Worm (Caenorhabditis elegans) whole organism, early embryonic: Measurements from ENCODE around the gene twk-46.

Experiments used
- F13C5.2 ChIP-seq: sonication (generic microtip); optimal IDR thresholded peaks from 2 replicates; lab custom pipeline; 2017; ENCODE audit warnings: mild to moderate bottlenecking, missing genetic modification characterization, inconsistent platforms, missing compliant biosample characterization
- ama-1 ChIP-seq: fragments of 150-350 bp; optimal IDR thresholded peaks from 2 replicates; lab custom pipeline; 2014
- flt-1 ChIP-seq: fragments of 200-800 bp; sonication (Bioruptor generic); IDR thresholded peaks from 2 replicates; pipeline ENCODE4 v1.3.6; 2022; ENCODE audit warnings: missing genetic modification characterization, missing compliant biosample characterization
- hmbx-1 ChIP-seq: sonication (generic microtip); optimal IDR thresholded peaks from 2 replicates; lab custom pipeline; 2016; ENCODE audit warnings: mild to moderate bottlenecking, missing genetic modification characterization, missing compliant biosample characterization
- hnd-1 ChIP-seq: sonication (generic microtip); optimal IDR thresholded peaks from 2 replicates; lab custom pipeline; 2016; ENCODE audit warnings: missing genetic modification characterization, missing compliant biosample characterization
- sea-1 ChIP-seq: fragments of 200-800 bp; sonication (Bioruptor generic); conservative IDR thresholded peaks from 2 replicates; pipeline ENCODE4 v1.3.6; 2022; ENCODE audit warnings: missing genetic modification characterization, missing compliant biosample characterization
- tbx-37 ChIP-seq: fragments of 200-800 bp; sonication (Bioruptor generic); conservative IDR thresholded peaks from 2 replicates; pipeline ENCODE4 v1.3.6; 2022; ENCODE audit warnings: missing genetic modification reagents, missing genetic modification characterization, missing compliant biosample characterization

DNA sequence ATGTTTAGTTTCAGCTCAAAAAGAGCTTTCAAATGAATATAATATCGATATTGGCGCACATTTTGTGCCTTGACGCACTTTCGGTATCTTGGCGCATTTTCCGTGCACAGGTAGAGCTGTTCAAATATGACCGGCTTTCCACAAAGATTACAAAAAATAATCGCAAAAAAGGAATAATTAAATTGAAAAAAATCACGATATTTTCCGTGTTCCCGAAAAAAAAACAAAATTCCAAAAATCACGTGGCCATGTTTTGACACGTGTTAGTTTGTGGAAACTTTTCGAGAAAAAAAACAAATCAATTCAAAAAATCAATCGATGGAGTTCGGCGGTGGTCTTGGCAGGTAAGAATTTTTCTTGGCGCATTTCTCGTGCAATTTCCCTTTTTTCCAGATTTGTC lies 33.8 kb upstream of the twk-46 start, which contains the start of gene Y39B6A.25:
- no peak for TF ChIP-seq hnd-1 (tag; lab: Kevin White, UChicago)
- no peak for TF ChIP-seq F13C5.2
- TF ChIP-seq flt-1 (GFP tag; lab: Robert Waterston, UW), result no peak
- no peak for TF ChIP-seq tbx-37
- no peak for TF ChIP-seq hmbx-1 (tag; lab: Kevin White, UChicago)
- TF ChIP-seq ama-1, result no peak
- no peak for TF ChIP-seq sea-1
